Worm (Caenorhabditis elegans) whole organism, L4/young adult: ENCODE measurements around the gene Y51A2D.21.

ENCODE experiments used
- W03F9.2 ChIP-seq: fragments of 150-350 bp; optimal IDR thresholded peaks from 2 replicates; lab custom pipeline; 2014; ENCODE audit warnings: missing biosample characterization, missing genetic modification characterization
- dao-5 ChIP-seq: sonication (generic microtip); optimal IDR thresholded peaks from 2 replicates; lab custom pipeline; 2016; ENCODE audit warnings: missing genotype, missing genetic modification characterization, moderate library complexity, missing compliant biosample characterization
- him-1 ChIP-seq: sonication (generic microtip); optimal IDR thresholded peaks from 2 replicates; lab custom pipeline; 2016; ENCODE audit warnings: missing genotype, missing genetic modification reagents, missing genetic modification characterization, missing compliant biosample characterization

DNA sequence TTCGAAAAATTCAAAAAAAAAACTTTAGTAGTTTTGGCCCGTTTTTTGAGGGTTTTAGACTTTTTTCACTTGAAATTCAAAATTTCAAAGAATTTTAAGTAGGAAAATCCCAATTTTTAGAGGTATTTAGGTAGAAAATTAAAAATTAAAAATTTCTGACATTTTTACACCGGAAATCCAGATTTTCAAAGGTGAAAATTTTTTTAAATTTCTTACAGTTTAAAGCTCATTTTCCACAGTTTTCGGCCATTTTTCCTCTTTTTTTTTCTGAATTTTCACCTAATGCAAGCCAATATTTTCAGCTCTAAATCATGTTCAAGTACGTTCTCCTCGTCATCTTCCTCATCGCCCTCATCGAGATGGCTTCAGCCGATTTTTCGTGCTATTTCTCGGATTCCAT lies 10.7 kb downstream of the Y51A2D.21 start, which contains the start of gene txt-14:
- TF ChIP-seq him-1 (tag; lab: Kevin White, UChicago), result no peak
- TF ChIP-seq dao-5 (tag; lab: Kevin White, UChicago), result no peak
- no peak for TF ChIP-seq W03F9.2 (tag; lab: Kevin White, UChicago)
